Worm (Caenorhabditis elegans) whole organism, L4 larva: ENCODE results near the gene wdr-62.

Experiments used
- F37D6.2 ChIP-seq: sonication (generic microtip); optimal IDR thresholded peaks from 2 replicates; lab custom pipeline; 2016; ENCODE audit warnings: mild to moderate bottlenecking, missing genetic modification characterization, missing compliant biosample characterization
- F44E2.7 ChIP-seq: fragments of 200-800 bp; sonication (Bioruptor generic); IDR thresholded peaks from 2 replicates; pipeline ENCODE4 v2.1.2; 2022; ENCODE audit warnings: missing genetic modification characterization, missing compliant biosample characterization
- T26A8.4 ChIP-seq: fragments of 200-800 bp; sonication (Bioruptor generic); IDR thresholded peaks from 2 replicates; pipeline ENCODE4 v1.3.6; 2022; ENCODE audit warnings: missing genetic modification characterization, missing compliant biosample characterization
- ZK337.2 ChIP-seq: fragments of 200-800 bp; sonication (Bioruptor generic); IDR thresholded peaks from 2 replicates; pipeline ENCODE4 v1.3.6; 2022; ENCODE audit warnings: missing genetic modification reagents, missing genetic modification characterization, missing compliant biosample characterization
- aly-2 ChIP-seq: sonication (generic microtip); optimal IDR thresholded peaks from 2 replicates; lab custom pipeline; 2018; ENCODE audit warnings: missing biosample characterization, missing genetic modification characterization
- ama-1 ChIP-seq: fragments of 150-350 bp; optimal IDR thresholded peaks from 2 replicates; lab custom pipeline; 2014; ENCODE audit warnings: inconsistent platforms, mixed read lengths
- attf-4 ChIP-seq: sonication (generic microtip); optimal IDR thresholded peaks from 3 replicates; lab custom pipeline; 2017; ENCODE audit warnings: missing biosample characterization, missing genetic modification characterization
- ceh-20 ChIP-seq: fragments of 200-800 bp; sonication (Bioruptor generic); IDR thresholded peaks from 2 replicates; pipeline ENCODE4 v1.3.6; 2022; ENCODE audit warnings: missing genetic modification reagents, missing genetic modification characterization, missing compliant biosample characterization
- ceh-44 ChIP-seq: fragments of 200-800 bp; sonication (Bioruptor generic); IDR thresholded peaks from 2 replicates; pipeline ENCODE4 v1.3.6; 2022; ENCODE audit warnings: missing genetic modification reagents, missing genetic modification characterization, missing compliant biosample characterization
- cey-2 ChIP-seq: sonication (generic microtip); optimal IDR thresholded peaks from 3 replicates; lab custom pipeline; 2017; ENCODE audit warnings: missing genetic modification characterization, mild to moderate bottlenecking, missing compliant biosample characterization, antibody characterized with exemption, borderline replicate concordance; ENCODE audit not compliant: insufficient read depth
- daf-12 ChIP-seq: fragments of 150-350 bp; optimal IDR thresholded peaks from 2 replicates; lab custom pipeline; 2014; ENCODE audit warnings: missing biosample characterization, missing genetic modification reagents, missing genetic modification characterization
- daf-16 ChIP-seq, 3 experiments: sonication (generic microtip); optimal IDR thresholded peaks; 2 replicates each; lab custom pipeline; 2016 to 2017; ENCODE audit warnings: missing genetic modification characterization in 3 of 3, missing genetic modification reagents in 3 of 3, mild to moderate bottlenecking in 2 of 3, missing compliant biosample characterization in 2 of 3, missing biosample characterization in 1 of 3, moderate library complexity in 1 of 3
- daf-19 ChIP-seq: fragments of 200-800 bp; sonication (Bioruptor generic); conservative IDR thresholded peaks from 2 replicates; pipeline ENCODE4 v1.3.6; 2022; ENCODE audit warnings: missing genetic modification characterization, missing compliant biosample characterization
- dve-1 ChIP-seq: sonication (generic microtip); optimal IDR thresholded peaks from 2 replicates; lab custom pipeline; 2017; ENCODE audit warnings: antibody characterized with exemption, mild to moderate bottlenecking, missing genetic modification characterization, missing compliant biosample characterization; ENCODE audit not compliant: insufficient read depth
- egl-43 ChIP-seq: fragments of 200-800 bp; sonication (Bioruptor generic); IDR thresholded peaks from 2 replicates; pipeline ENCODE4 v1.3.6; 2022; ENCODE audit warnings: missing genetic modification reagents, missing genetic modification characterization, missing compliant biosample characterization
- gei-8 ChIP-seq: fragments of 200-800 bp; sonication (Bioruptor generic); optimal IDR thresholded peaks from 2 replicates; lab custom pipeline; 2018; ENCODE audit warnings: mild to moderate bottlenecking, missing genetic modification characterization, missing compliant biosample characterization
- hlh-11 ChIP-seq: fragments of 200-800 bp; sonication (Bioruptor generic); optimal IDR thresholded peaks from 2 replicates; lab custom pipeline; 2018; ENCODE audit warnings: mild to moderate bottlenecking, missing genetic modification characterization, missing compliant biosample characterization
- hlh-30 ChIP-seq: sonication (generic microtip); optimal IDR thresholded peaks from 2 replicates; lab custom pipeline; 2017; ENCODE audit warnings: antibody characterized with exemption, mild to moderate bottlenecking, missing genetic modification characterization, missing compliant biosample characterization; ENCODE audit not compliant: insufficient read depth
- hmg-1.1 ChIP-seq: fragments of 200-800 bp; sonication (Bioruptor generic); IDR thresholded peaks from 2 replicates; pipeline ENCODE4 v1.3.6; 2022; ENCODE audit warnings: missing genetic modification reagents, missing genetic modification characterization, missing compliant biosample characterization
- lim-7 ChIP-seq: fragments of 200-800 bp; sonication (Bioruptor generic); IDR thresholded peaks from 2 replicates; pipeline ENCODE4 v1.3.6; 2022; ENCODE audit warnings: missing genetic modification characterization, missing compliant biosample characterization
- lin-1 ChIP-seq: fragments of 200-800 bp; sonication (Bioruptor generic); IDR thresholded peaks from 2 replicates; pipeline ENCODE4 v1.3.6; 2022; ENCODE audit warnings: missing genetic modification reagents, missing genetic modification characterization, missing compliant biosample characterization
- lin-13 ChIP-seq: fragments of 150-350 bp; optimal IDR thresholded peaks from 2 replicates; lab custom pipeline; 2014; ENCODE audit warnings: missing biosample characterization, missing genetic modification reagents, missing genetic modification characterization
- madf-5 ChIP-seq, 2 experiments: fragments of 200-800 bp; sonication (Bioruptor generic); IDR thresholded peaks; 2 replicates each; pipeline ENCODE4 v1.3.6; 2022; ENCODE audit warnings: missing compliant biosample characterization in 2 of 2, missing genetic modification characterization in 2 of 2
- nhr-102 ChIP-seq: sonication (generic microtip); optimal IDR thresholded peaks from 2 replicates; lab custom pipeline; 2016; ENCODE audit warnings: mild to moderate bottlenecking, missing genetic modification characterization, moderate library complexity, missing compliant biosample characterization
- nhr-25 ChIP-seq: sonication (generic microtip); optimal IDR thresholded peaks from 2 replicates; lab custom pipeline; 2017; ENCODE audit warnings: missing genetic modification characterization, mild to moderate bottlenecking, missing compliant biosample characterization, antibody characterized with exemption, moderate library complexity, borderline replicate concordance; ENCODE audit not compliant: insufficient read depth
- nhr-28 ChIP-seq: fragments of 150-350 bp; optimal IDR thresholded peaks from 2 replicates; lab custom pipeline; 2014; ENCODE audit warnings: missing biosample characterization, missing genetic modification characterization
- nhr-42 ChIP-seq: fragments of 200-800 bp; sonication (Bioruptor generic); IDR thresholded peaks from 2 replicates; pipeline ENCODE4 v1.3.6; 2022; ENCODE audit warnings: missing genetic modification characterization, missing compliant biosample characterization
- nhr-48 ChIP-seq: sonication (generic microtip); optimal IDR thresholded peaks from 2 replicates; lab custom pipeline; 2016; ENCODE audit warnings: mild to moderate bottlenecking, missing genetic modification characterization, missing compliant biosample characterization
- nhr-76 ChIP-seq: fragments of 150-350 bp; optimal IDR thresholded peaks from 2 replicates; lab custom pipeline; 2014; ENCODE audit warnings: missing biosample characterization, missing genetic modification characterization
- nhr-77 ChIP-seq: fragments of 150-350 bp; optimal IDR thresholded peaks from 2 replicates; lab custom pipeline; 2014; ENCODE audit warnings: missing biosample characterization, missing genetic modification characterization
- skn-1 ChIP-seq: fragments of 150-350 bp; optimal IDR thresholded peaks from 2 replicates; lab custom pipeline; 2014; ENCODE audit warnings: missing biosample characterization, missing genetic modification characterization
- unc-130 ChIP-seq: sonication (generic microtip); optimal IDR thresholded peaks from 2 replicates; lab custom pipeline; 2016; ENCODE audit warnings: missing genetic modification reagents, missing genetic modification characterization, missing compliant biosample characterization
- unc-62 ChIP-seq, 3 experiments: fragments of 150-350 bp in 1 of 3; sonication (generic microtip); optimal IDR thresholded peaks in 2 of 3; peaks in 1 of 3; 1 replicate in 1 of 3; 2 replicates in 2 of 3; lab custom pipeline; 2014 to 2017; ENCODE audit warnings: missing biosample characterization in 3 of 3, missing genetic modification characterization in 3 of 3, missing genetic modification reagents in 3 of 3, missing genotype in 1 of 3
- zag-1 ChIP-seq: fragments of 150-350 bp; optimal IDR thresholded peaks from 2 replicates; lab custom pipeline; 2014; ENCODE audit warnings: missing biosample characterization, missing genetic modification characterization
- zfp-3 ChIP-seq: fragments of 200-800 bp; sonication (Bioruptor generic); conservative IDR thresholded peaks from 2 replicates; pipeline ENCODE4 v1.3.6; 2022; ENCODE audit warnings: missing genetic modification reagents, missing genetic modification characterization, missing compliant biosample characterization
- zip-11 ChIP-seq: fragments of 200-800 bp; sonication (Bioruptor generic); IDR thresholded peaks from 2 replicates; pipeline ENCODE4 v1.3.6; 2022; ENCODE audit warnings: missing genetic modification characterization, missing compliant biosample characterization

wdr-62 gene

ce11 chrV:9453933-9454332 lies 10.1 kb downstream of the wdr-62 start:
- TF ChIP-seq hlh-11 = peak; percentile 42
- TF ChIP-seq dve-1 = peak; percentile 56
- TF ChIP-seq aly-2 (tag; lab: Kevin White, UChicago) = no peak
- peak; percentile 42 for TF ChIP-seq nhr-28 (tag; lab: Kevin White, UChicago)
- TF ChIP-seq daf-16 (GFP tag; optimal IDR thresholded peaks at IDR 0.05; lab: Kevin White, UChicago) = no peak
- TF ChIP-seq daf-16 (tag; optimal IDR thresholded peaks at IDR 0.05; lab: Kevin White, UChicago) = peak; percentile 23
- no peak for TF ChIP-seq lin-1 (GFP tag; lab: Robert Waterston, UW)
- no peak for TF ChIP-seq nhr-42 (GFP tag; lab: Robert Waterston, UW)
- no peak for TF ChIP-seq nhr-76 (tag; lab: Kevin White, UChicago)

- TF ChIP-seq unc-62 (GFP tag; optimal IDR thresholded peaks at IDR 0.05 in 1 of 2; lab: Kevin White, UChicago) (peak in 1 of 2 experiments; percentile 94), unc-62 (tag; optimal IDR thresholded peaks at IDR 0.05; lab: Kevin White, UChicago) (no peak), lim-7 (no peak)
These were observed 13.7 kb downstream of the wdr-62 start for ce11 chrV:9457535-9457934.

DNA sequence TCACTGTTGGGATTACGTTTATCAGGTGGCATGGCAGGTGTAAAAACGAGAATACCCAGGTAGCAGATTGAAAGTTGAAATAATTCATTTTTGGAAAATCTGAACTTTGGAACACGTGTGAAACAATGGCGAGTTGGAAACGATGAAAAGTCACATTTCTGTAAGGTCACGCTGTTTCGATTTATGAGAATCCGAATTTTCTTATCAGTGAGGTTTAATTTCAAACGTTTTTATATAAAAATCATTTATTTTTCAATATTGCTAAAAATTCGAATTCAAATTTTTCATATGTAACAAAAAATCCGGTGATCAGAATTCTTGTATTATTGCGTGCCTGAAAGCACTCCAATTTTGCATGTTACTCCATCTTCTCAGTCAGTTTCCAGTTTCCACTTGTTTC lies 18.8 kb downstream of the wdr-62 start, which contains the start of gene F07D3.3:
F07D3.3 (minus strand) TSS at position 101 of the 400 bp plus-strand sequence.
- no peak for TF ChIP-seq daf-19 (GFP tag; lab: Robert Waterston, UW)
- TF ChIP-seq zfp-3 = no peak
- TF ChIP-seq attf-4 (tag; lab: Kevin White, UChicago) = no peak
- no peak for TF ChIP-seq unc-130
- no peak for TF ChIP-seq nhr-77 (tag; lab: Kevin White, UChicago)
- no peak for TF ChIP-seq nhr-48 (tag; lab: Kevin White, UChicago)
- TF ChIP-seq hmg-1.1 = no peak
- no peak for TF ChIP-seq skn-1
- no peak for TF ChIP-seq egl-43 (GFP tag; lab: Robert Waterston, UW)

DNA sequence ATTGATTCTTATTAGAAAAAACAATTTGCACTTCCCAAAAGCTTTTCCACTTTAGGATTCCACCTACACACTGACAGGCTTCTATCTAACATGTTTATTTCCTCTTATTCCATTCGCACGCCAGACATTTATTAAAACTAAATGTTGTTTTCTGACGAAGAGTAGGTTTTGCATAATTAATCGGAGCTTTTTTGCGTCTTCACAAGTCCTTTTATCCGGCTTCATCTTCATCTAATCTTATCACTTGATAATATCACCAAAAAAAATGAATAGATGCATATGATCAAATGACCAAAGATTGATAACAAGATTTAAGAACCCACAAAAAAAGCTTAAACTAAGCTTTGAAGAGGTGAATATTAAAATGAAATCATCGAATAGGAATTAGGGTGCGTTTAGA lies 21.7 kb downstream of the wdr-62 start:
- TF ChIP-seq lin-13 = no peak
- no peak for TF ChIP-seq F37D6.2 (tag; lab: Kevin White, UChicago)
- TF ChIP-seq hmg-1.1 = no peak
- no peak for TF ChIP-seq zip-11 (GFP tag; lab: Robert Waterston, UW)
- no peak for TF ChIP-seq madf-5 (GFP tag; IDR thresholded peaks at IDR 0.05; lab: Robert Waterston, UW)
- TF ChIP-seq zag-1 = no peak
- TF ChIP-seq egl-43 (GFP tag; lab: Robert Waterston, UW) = no peak
- TF ChIP-seq ceh-20 (GFP tag; lab: Robert Waterston, UW) = no peak
- TF ChIP-seq nhr-102 (tag; lab: Kevin White, UChicago) = no peak
- no peak for TF ChIP-seq daf-12 (tag; lab: Kevin White, UChicago)
- no peak for TF ChIP-seq F44E2.7 (GFP tag; lab: Robert Waterston, UW)
- TF ChIP-seq nhr-77 (tag; lab: Kevin White, UChicago) = no peak
- no peak for TF ChIP-seq ama-1 (lab: Kevin White, UChicago)
- no peak for TF ChIP-seq ZK337.2 (GFP tag; lab: Robert Waterston, UW)
- TF ChIP-seq, all 104 proteins: peak for 0

DNA sequence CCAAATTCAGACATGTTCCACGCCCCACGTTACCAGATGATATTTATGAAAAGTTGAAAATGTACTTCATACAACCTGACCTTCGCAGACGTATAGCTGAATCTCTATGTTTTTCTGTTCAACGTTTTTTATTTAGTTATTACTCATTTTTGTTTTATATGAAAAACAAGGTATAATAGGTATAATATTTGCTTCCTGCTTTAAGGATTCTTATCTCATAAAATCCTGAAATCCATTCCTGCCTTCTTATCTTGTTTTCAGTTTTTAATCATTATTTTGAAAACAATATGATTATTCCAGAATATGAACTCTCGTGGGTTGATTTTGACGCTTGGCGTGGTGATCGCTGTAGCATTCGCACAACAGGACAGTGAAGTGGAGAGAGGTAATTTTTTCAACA lies 27.8 kb downstream of the wdr-62 start, which contains the start of gene flp-6:
flp-6 (plus strand) TSS at position 301 of the 400 bp plus-strand sequence.
- TF ChIP-seq hlh-30 (tag; lab: Kevin White, UChicago) (no peak), ceh-44 (GFP tag; lab: Robert Waterston, UW) (no peak), ceh-20 (GFP tag; lab: Robert Waterston, UW) (no peak), zfp-3 (no peak), nhr-25 (tag; lab: Kevin White, UChicago) (no peak), madf-5 (GFP tag; IDR thresholded peaks at IDR 0.05; lab: Robert Waterston, UW) (no peak), cey-2 (tag; lab: Kevin White, UChicago) (no peak), gei-8 (no peak), T26A8.4 (GFP tag; lab: Robert Waterston, UW) (no peak)
